Fruit fly (Drosophila melanogaster) Kc167 (cell line): Measurements from ENCODE around the gene Ccz1.

ENCODE experiments used
- Myc ChIP-seq: fragments of >200 bp; optimal IDR thresholded peaks from 2 replicates; lab custom pipeline; 2017; ENCODE audit warnings: missing external identifiers
- Sin3A ChIP-seq: fragments of >200 bp; optimal IDR thresholded peaks from 2 replicates; lab custom pipeline; 2018; ENCODE audit warnings: missing external identifiers
- h ChIP-seq: fragments of >200 bp; optimal IDR thresholded peaks from 3 replicates; lab custom pipeline; 2018; ENCODE audit warnings: missing external identifiers
- insv ChIP-seq: fragments of >200 bp; optimal IDR thresholded peaks from 3 replicates; lab custom pipeline; 2018; ENCODE audit warnings: missing external identifiers
- psq ChIP-seq: fragments of >200 bp; optimal IDR thresholded peaks from 2 replicates; lab custom pipeline; 2017; ENCODE audit warnings: missing external identifiers
- ttk ChIP-seq: sonication (Bioruptor generic); optimal IDR thresholded peaks from 2 replicates; lab custom pipeline; 2017; ENCODE audit warnings: missing external identifiers

DNA sequence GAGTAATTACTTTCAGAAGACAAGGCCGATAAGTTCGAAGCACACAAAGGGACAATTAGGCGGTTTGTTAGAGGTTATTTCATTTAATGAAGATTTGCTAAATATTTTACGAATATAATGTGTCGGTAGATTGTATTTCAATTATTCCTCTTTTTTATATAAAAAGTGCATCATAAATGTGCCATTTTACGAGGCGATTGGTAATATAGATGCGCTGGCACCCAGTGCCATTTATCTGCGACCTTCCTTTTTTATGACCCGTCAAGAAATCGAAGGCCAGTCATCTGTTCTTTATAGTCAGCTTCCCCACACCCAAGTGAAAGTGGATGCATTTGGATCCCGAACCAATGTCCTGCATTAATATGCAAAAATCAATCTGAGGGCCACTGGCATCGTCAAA is 28.5 kb upstream of the Ccz1 start:
- no peak for TF ChIP-seq h (lab: Kevin White, UChicago)
- TF ChIP-seq Myc (lab: Kevin White, UChicago) = no peak
- TF ChIP-seq insv (lab: Kevin White, UChicago) = no peak
- TF ChIP-seq ttk (lab: Kevin White, UChicago) = no peak
- no peak for TF ChIP-seq psq
- no peak for TF ChIP-seq Sin3A (lab: Kevin White, UChicago)
